Fruit fly (Drosophila melanogaster): ENCODE results near the gene dpr20.
A peak's percentile ranks its signal among the peaks of the same experiment; 100 is the strongest.

dpr20 gene

dm6 chr3L:901442-901841 is 44.4 kb upstream of the dpr20 start:
- TF ChIP-seq CG13204 (GFP tag; optimal IDR thresholded peaks at IDR 0.05) (no peak), CG34367 (tag; optimal IDR thresholded peaks at IDR 0.05) (no peak), fd96Ca (GFP tag; IDR thresholded peaks at IDR 0.05) (no peak), CG10348 (GFP tag; IDR thresholded peaks at IDR 0.05) (no peak)

dm6 chr3L:900466-901249 is 43.6 kb upstream of the dpr20 start:
- TF ChIP-seq CG17806 (tag; optimal IDR thresholded peaks at IDR 0.05), result no peak
- no peak for TF ChIP-seq CG8159 (tag; optimal IDR thresholded peaks at IDR 0.05)
- TF ChIP-seq Pif1B (GFP tag; optimal IDR thresholded peaks at IDR 0.05), result no peak
- no peak for TF ChIP-seq CG32121 (GFP tag; IDR thresholded peaks at IDR 0.05)
- TF ChIP-seq CG14655 (GFP tag; optimal IDR thresholded peaks at IDR 0.05), result no peak

- TF ChIP-seq D1 (tag; optimal IDR thresholded peaks at IDR 0.05) (no peak), EcR (GFP tag; optimal IDR thresholded peaks at IDR 0.05) (no peak), CG13204 (GFP tag; optimal IDR thresholded peaks at IDR 0.05) (no peak), Pif1B (GFP tag; optimal IDR thresholded peaks at IDR 0.05) (no peak), CG4496 (GFP tag; IDR thresholded peaks at IDR 0.05) (no peak), CG34367 (tag; optimal IDR thresholded peaks at IDR 0.05) (no peak), CG8159 (tag; optimal IDR thresholded peaks at IDR 0.05) (no peak), fd96Ca (GFP tag; IDR thresholded peaks at IDR 0.05) (no peak)
Observed at dm6 chr3L:899304-899703, 42.3 kb upstream of the dpr20 start.

DNA sequence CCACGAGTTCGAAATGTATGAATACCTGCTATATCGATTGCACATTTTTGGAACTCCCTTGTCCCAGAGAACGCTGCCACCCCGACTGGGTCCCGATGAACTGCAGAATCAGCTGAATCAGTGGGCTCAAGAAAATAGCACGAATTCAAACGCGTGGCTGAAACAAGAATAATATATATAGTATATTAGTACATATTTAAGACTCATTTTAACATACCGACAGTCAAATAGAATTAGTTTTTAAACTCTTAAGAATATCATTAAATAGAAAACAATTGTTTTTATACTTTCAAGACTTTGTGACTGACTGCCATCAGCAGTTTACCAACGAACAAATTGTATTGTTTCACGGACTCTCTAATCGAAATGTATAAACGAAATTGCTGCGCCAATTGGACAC is 40.0 kb upstream of the dpr20 start, which contains the start of gene CG34057:
CG34057 (plus strand) TSS at position 301 of the 400 bp plus-strand sequence.
- TF ChIP-seq CG12605 (GFP tag; IDR thresholded peaks at IDR 0.05), result no peak
- no peak for TF ChIP-seq CG13204 (GFP tag; optimal IDR thresholded peaks at IDR 0.05)
- no peak for TF ChIP-seq Pif1A (GFP tag; optimal IDR thresholded peaks at IDR 0.05)
- TF ChIP-seq CG15710 (tag; optimal IDR thresholded peaks at IDR 0.05), result no peak
- TF ChIP-seq CG9948 (tag; optimal IDR thresholded peaks at IDR 0.05), result no peak
- TF ChIP-seq gl (tag; optimal IDR thresholded peaks at IDR 0.05), result no peak
- TF ChIP-seq CG32121 (GFP tag; IDR thresholded peaks at IDR 0.05), result no peak
- no peak for TF ChIP-seq CG8159 (tag; optimal IDR thresholded peaks at IDR 0.05)
- no peak for TF ChIP-seq CG4496 (GFP tag; IDR thresholded peaks at IDR 0.05)
- TF ChIP-seq CG14655 (GFP tag; optimal IDR thresholded peaks at IDR 0.05), result no peak
- TF ChIP-seq Ets98B (GFP tag; IDR thresholded peaks at IDR 0.05), result no peak
- TF ChIP-seq rn (GFP tag; IDR thresholded peaks at IDR 0.05), result no peak
- TF ChIP-seq Pif1B (GFP tag; optimal IDR thresholded peaks at IDR 0.05), result no peak
- no peak for TF ChIP-seq CG34367 (tag; optimal IDR thresholded peaks at IDR 0.05)
- TF ChIP-seq fd96Ca (GFP tag; IDR thresholded peaks at IDR 0.05), result no peak
- no peak for TF ChIP-seq CG8301 (tag; optimal IDR thresholded peaks at IDR 0.05)
- TF ChIP-seq Snoo (tag; optimal IDR thresholded peaks at IDR 0.05), result no peak

dm6 chr3L:895314-895980 is 38.4 kb upstream of the dpr20 start, which contains the start of gene CG34056:
TSS of gene CG34056 (plus strand) at chr3L:895951.
- TF ChIP-seq CG4496 (GFP tag; IDR thresholded peaks at IDR 0.05) (peak; percentile 99), CG8159 (tag; optimal IDR thresholded peaks at IDR 0.05) (peak; percentile 98), CG9948 (tag; optimal IDR thresholded peaks at IDR 0.05) (peak; percentile 97), fd96Ca (GFP tag; IDR thresholded peaks at IDR 0.05) (peak; percentile 96), EcR (GFP tag; optimal IDR thresholded peaks at IDR 0.05) (peak; percentile 46), rn (GFP tag; IDR thresholded peaks at IDR 0.05) (peak; percentile 96), CG17806 (tag; optimal IDR thresholded peaks at IDR 0.05) (peak; percentile 98), gl (tag; optimal IDR thresholded peaks at IDR 0.05) (peak; percentile 91), Ets98B (GFP tag; IDR thresholded peaks at IDR 0.05) (peak; percentile 98), CG15710 (tag; optimal IDR thresholded peaks at IDR 0.05) (peak; percentile 97), CG12605 (GFP tag; IDR thresholded peaks at IDR 0.05) (peak; percentile 98), CG8301 (tag; optimal IDR thresholded peaks at IDR 0.05) (peak; percentile 97), CG32121 (GFP tag; IDR thresholded peaks at IDR 0.05) (peak; percentile 98), CG14655 (GFP tag; optimal IDR thresholded peaks at IDR 0.05) (peak; percentile 97), Pif1A (GFP tag; optimal IDR thresholded peaks at IDR 0.05) (peak; percentile 97), CG10348 (GFP tag; IDR thresholded peaks at IDR 0.05) (peak; percentile 64), CG13204 (GFP tag; optimal IDR thresholded peaks at IDR 0.05) (peak; percentile 85), D1 (tag; optimal IDR thresholded peaks at IDR 0.05) (peak; percentile 92), Snoo (tag; optimal IDR thresholded peaks at IDR 0.05) (peak; percentile 97), CG34367 (tag; optimal IDR thresholded peaks at IDR 0.05) (peak; percentile 94), Pif1B (GFP tag; optimal IDR thresholded peaks at IDR 0.05) (peak; percentile 98)

DNA sequence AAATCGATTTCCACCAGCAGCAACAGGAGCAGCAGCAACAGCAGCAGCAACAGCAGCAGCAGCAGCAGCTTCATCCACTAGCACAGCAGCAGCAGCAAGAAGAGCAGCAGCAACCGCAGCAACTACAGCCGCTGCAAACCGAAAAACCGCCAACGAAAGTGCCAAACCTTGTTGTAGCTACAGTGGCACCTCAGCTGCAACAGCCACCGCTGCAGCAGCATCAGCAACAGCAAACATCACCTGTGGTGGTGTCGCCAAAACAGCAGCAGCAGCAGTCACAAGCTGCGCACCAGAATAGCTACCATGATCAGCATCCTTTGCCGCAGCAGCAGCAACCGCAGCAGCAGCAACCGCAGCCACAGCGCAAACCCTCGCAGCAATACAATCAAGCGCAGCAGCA is 31.3 kb upstream of the dpr20 start:
- no peak for TF ChIP-seq CG14655 (GFP tag; optimal IDR thresholded peaks at IDR 0.05)
- no peak for TF ChIP-seq fd96Ca (GFP tag; IDR thresholded peaks at IDR 0.05)
- no peak for TF ChIP-seq CG4496 (GFP tag; IDR thresholded peaks at IDR 0.05)
- TF ChIP-seq CG10348 (GFP tag; IDR thresholded peaks at IDR 0.05), result no peak
- no peak for TF ChIP-seq CG9948 (tag; optimal IDR thresholded peaks at IDR 0.05)
- TF ChIP-seq CG8159 (tag; optimal IDR thresholded peaks at IDR 0.05), result no peak
- no peak for TF ChIP-seq gl (tag; optimal IDR thresholded peaks at IDR 0.05)

Measured in whole organism, pupa.